Worm (Caenorhabditis elegans) whole organism, early embryonic: ENCODE results near the gene wht-6.

Source experiments
- B0310.2 ChIP-seq: sonication (generic microtip); optimal IDR thresholded peaks from 2 replicates; lab custom pipeline; 2016; ENCODE audit warnings: mild to moderate bottlenecking, missing genetic modification characterization, missing compliant biosample characterization
- F13C5.2 ChIP-seq: sonication (generic microtip); optimal IDR thresholded peaks from 2 replicates; lab custom pipeline; 2017; ENCODE audit warnings: mild to moderate bottlenecking, missing genetic modification characterization, inconsistent platforms, missing compliant biosample characterization
- aly-1 ChIP-seq: sonication (generic microtip); optimal IDR thresholded peaks from 2 replicates; lab custom pipeline; 2016; ENCODE audit warnings: missing genetic modification characterization, missing compliant biosample characterization
- ama-1 ChIP-seq: fragments of 150-350 bp; optimal IDR thresholded peaks from 2 replicates; lab custom pipeline; 2014
- ceh-13 ChIP-seq: fragments of 200-800 bp; sonication (Bioruptor generic); optimal IDR thresholded peaks from 2 replicates; lab custom pipeline; 2018; ENCODE audit warnings: mild to moderate bottlenecking, missing genetic modification characterization, missing compliant biosample characterization
- ceh-36 ChIP-seq: sonication (generic microtip); optimal IDR thresholded peaks from 2 replicates; lab custom pipeline; 2016; ENCODE audit warnings: missing genetic modification characterization, inconsistent platforms, missing compliant biosample characterization
- ets-7 ChIP-seq: sonication (generic microtip); optimal IDR thresholded peaks from 2 replicates; lab custom pipeline; 2016; ENCODE audit warnings: missing genotype, missing genetic modification characterization, missing compliant biosample characterization
- flt-1 ChIP-seq: fragments of 200-800 bp; sonication (Bioruptor generic); IDR thresholded peaks from 2 replicates; pipeline ENCODE4 v1.3.6; 2022; ENCODE audit warnings: missing genetic modification characterization, missing compliant biosample characterization
- hmbx-1 ChIP-seq: sonication (generic microtip); optimal IDR thresholded peaks from 2 replicates; lab custom pipeline; 2016; ENCODE audit warnings: mild to moderate bottlenecking, missing genetic modification characterization, missing compliant biosample characterization
- hmg-4 ChIP-seq: fragments of 200-800 bp; sonication (Bioruptor generic); optimal IDR thresholded peaks from 2 replicates; lab custom pipeline; 2018; ENCODE audit warnings: mild to moderate bottlenecking, missing genetic modification characterization, missing compliant biosample characterization
- hnd-1 ChIP-seq: sonication (generic microtip); optimal IDR thresholded peaks from 2 replicates; lab custom pipeline; 2016; ENCODE audit warnings: missing genetic modification characterization, missing compliant biosample characterization
- pes-1 ChIP-seq: fragments of 200-800 bp; sonication (Bioruptor generic); IDR thresholded peaks from 2 replicates; pipeline ENCODE4 v1.3.6; 2022; ENCODE audit warnings: missing genetic modification reagents, missing genetic modification characterization, missing compliant biosample characterization
- sea-1 ChIP-seq: fragments of 200-800 bp; sonication (Bioruptor generic); conservative IDR thresholded peaks from 2 replicates; pipeline ENCODE4 v1.3.6; 2022; ENCODE audit warnings: missing genetic modification characterization, missing compliant biosample characterization
- tbx-11 ChIP-seq: fragments of 200-800 bp; sonication (Bioruptor generic); IDR thresholded peaks from 2 replicates; pipeline ENCODE4 v1.3.6; 2022; ENCODE audit warnings: missing genetic modification characterization, missing compliant biosample characterization
- tbx-37 ChIP-seq: fragments of 200-800 bp; sonication (Bioruptor generic); conservative IDR thresholded peaks from 2 replicates; pipeline ENCODE4 v1.3.6; 2022; ENCODE audit warnings: missing genetic modification reagents, missing genetic modification characterization, missing compliant biosample characterization
- tra-4 ChIP-seq: sonication (generic microtip); optimal IDR thresholded peaks from 2 replicates; lab custom pipeline; 2017; ENCODE audit warnings: missing genetic modification characterization, missing compliant biosample characterization

The wht-6 gene

DNA sequence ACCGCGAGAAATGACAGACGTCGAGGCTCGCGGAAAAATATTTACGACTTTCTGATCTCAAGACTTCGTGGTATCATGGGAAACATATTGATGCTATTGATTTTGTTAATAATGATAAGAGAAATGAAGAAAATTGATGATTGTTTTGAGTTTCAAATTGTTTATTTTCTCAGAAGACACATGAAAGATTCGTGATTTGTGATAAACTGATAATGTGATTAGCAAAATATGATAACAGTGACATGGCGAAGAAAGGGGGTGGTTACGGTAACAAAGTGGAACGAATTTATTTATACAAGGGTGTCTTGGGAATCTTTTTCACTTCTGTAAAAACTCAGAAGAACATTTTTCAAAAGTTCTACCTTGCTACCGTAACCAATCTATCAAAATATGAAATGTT is 37.8 kb downstream of the wht-6 start:
- TF ChIP-seq ceh-13 (no peak), ets-7 (tag; lab: Kevin White, UChicago) (no peak), hmg-4 (GFP tag; lab: Kevin White, UChicago) (no peak), ama-1 (lab: Kevin White, UChicago) (no peak), pes-1 (GFP tag; lab: Robert Waterston, UW) (no peak), tra-4 (no peak), F13C5.2 (tag; lab: Kevin White, UChicago) (no peak), ceh-36 (no peak), flt-1 (GFP tag; lab: Robert Waterston, UW) (no peak), tbx-11 (GFP tag; lab: Robert Waterston, UW) (no peak), hnd-1 (no peak), tbx-37 (no peak), B0310.2 (no peak), sea-1 (GFP tag; lab: Robert Waterston, UW) (no peak)

DNA sequence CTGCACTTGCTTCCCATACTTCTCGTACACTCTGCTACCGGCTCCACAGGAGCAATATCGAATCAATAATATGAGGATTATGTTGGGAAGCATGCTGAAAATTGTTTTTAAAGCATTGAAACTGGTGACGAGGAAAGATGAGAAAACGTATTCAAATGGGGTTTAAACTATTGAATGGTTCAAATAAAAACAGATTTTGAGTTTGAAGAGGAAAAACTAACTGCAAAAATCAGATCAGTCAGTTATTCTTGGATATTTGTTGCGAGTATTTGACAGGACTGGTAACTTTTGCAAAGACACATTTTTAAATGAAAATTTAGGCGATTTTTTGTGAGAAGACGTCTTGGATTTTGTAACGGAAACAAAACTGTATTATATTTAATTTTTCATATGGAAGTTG is 43.1 kb downstream of the wht-6 start, which contains the start of gene acr-5:
Gene acr-5 (minus strand): TSS at position 101 of the 400 bp plus-strand sequence.
- no peak for TF ChIP-seq sea-1 (GFP tag; lab: Robert Waterston, UW)

DNA sequence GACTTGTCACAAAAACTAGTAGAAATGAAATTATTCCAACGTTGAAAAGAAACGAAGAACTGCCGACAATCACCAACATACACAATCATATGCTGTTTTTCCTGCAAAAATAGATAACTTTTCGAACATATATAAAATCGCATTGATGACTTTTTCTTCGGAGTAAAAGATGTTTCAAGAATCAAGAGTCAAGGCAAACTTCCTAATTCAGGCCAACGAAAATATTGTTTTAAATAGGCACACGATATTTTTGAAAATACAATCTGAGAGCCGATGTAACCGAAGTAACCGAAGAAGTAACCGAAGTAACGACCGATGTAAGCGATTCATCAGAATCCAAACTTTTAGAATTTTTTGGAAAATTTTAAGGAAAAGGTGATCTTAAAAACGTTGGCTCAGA is 48.4 kb downstream of the wht-6 start, which contains the start of gene C09E7.10:
Gene C09E7.10 (minus strand): TSS at position 101 of the 400 bp plus-strand sequence.
- TF ChIP-seq aly-1 (tag; lab: Kevin White, UChicago) (no peak), hnd-1 (no peak), flt-1 (GFP tag; lab: Robert Waterston, UW) (no peak), ceh-13 (no peak), tra-4 (no peak), sea-1 (GFP tag; lab: Robert Waterston, UW) (no peak), F13C5.2 (tag; lab: Kevin White, UChicago) (no peak), B0310.2 (no peak), tbx-37 (no peak), pes-1 (GFP tag; lab: Robert Waterston, UW) (no peak), ceh-36 (no peak), ets-7 (tag; lab: Kevin White, UChicago) (no peak), hmbx-1 (tag; lab: Kevin White, UChicago) (no peak), tbx-11 (GFP tag; lab: Robert Waterston, UW) (no peak), hmg-4 (GFP tag; lab: Kevin White, UChicago) (no peak)
